Fruit fly (Drosophila melanogaster) whole organism, prepupa: ENCODE data around the gene ash2.

Experiments used
- CG10669 ChIP-seq: fragments of 200-800 bp; sonication (Bioruptor generic); optimal IDR thresholded peaks from 3 replicates; lab custom pipeline; 2018; ENCODE audit warnings: missing biosample characterization, mild to moderate bottlenecking, missing genetic modification characterization, moderate library complexity
- CG11294 ChIP-seq: fragments of 200-800 bp; sonication (Bioruptor generic); IDR thresholded peaks from 2 replicates; pipeline ENCODE4 v1.3.6; 2022; ENCODE audit warnings: missing biosample characterization, missing genetic modification characterization
- CG11762 ChIP-seq: fragments of 200-800 bp; sonication (Bioruptor generic); optimal IDR thresholded peaks from 3 replicates; lab custom pipeline; 2016; ENCODE audit warnings: missing biosample characterization, missing genetic modification characterization; ENCODE audit not compliant: insufficient read depth
- CG11902 ChIP-seq: fragments of 200-800 bp; sonication (Bioruptor generic); optimal IDR thresholded peaks from 3 replicates; lab custom pipeline; 2016; ENCODE audit warnings: missing biosample characterization, missing genetic modification characterization
- CG1621 ChIP-seq: fragments of 200-800 bp; sonication (Bioruptor generic); optimal IDR thresholded peaks from 3 replicates; lab custom pipeline; 2018; ENCODE audit warnings: missing biosample characterization, mild to moderate bottlenecking, missing genetic modification characterization
- CG3032 ChIP-seq: fragments of 200-800 bp; optimal IDR thresholded peaks from 2 replicates; lab custom pipeline; 2019; ENCODE audit warnings: missing biosample characterization, mild to moderate bottlenecking, missing genetic modification characterization, moderate library complexity
- CG31627 ChIP-seq: fragments of 200-800 bp; sonication (Bioruptor generic); optimal IDR thresholded peaks from 3 replicates; lab custom pipeline; 2016; ENCODE audit warnings: missing biosample characterization, missing genetic modification characterization
- CG32006 ChIP-seq: fragments of 200-800 bp; sonication (Bioruptor generic); optimal IDR thresholded peaks from 3 replicates; lab custom pipeline; 2017; ENCODE audit warnings: missing biosample characterization, mild to moderate bottlenecking, missing genetic modification characterization
- CG34406 ChIP-seq: fragments of 200-800 bp; sonication (Bioruptor generic); optimal IDR thresholded peaks from 3 replicates; lab custom pipeline; 2016; ENCODE audit warnings: missing biosample characterization, missing genetic modification characterization
- CG4318 ChIP-seq: fragments of 200-800 bp; sonication (Bioruptor generic); optimal IDR thresholded peaks from 3 replicates; lab custom pipeline; 2017; ENCODE audit warnings: missing biosample characterization, mild to moderate bottlenecking, missing genetic modification characterization
- CG6163 ChIP-seq: fragments of 200-800 bp; sonication (Bioruptor generic); IDR thresholded peaks from 3 replicates; pipeline ENCODE4 v1.3.6; 2022; ENCODE audit warnings: missing biosample characterization, missing genetic modification characterization
- CG6276 ChIP-seq: fragments of 200-800 bp; sonication (Bioruptor generic); optimal IDR thresholded peaks from 2 replicates; lab custom pipeline; 2017; ENCODE audit warnings: missing biosample characterization, mild to moderate bottlenecking, missing genetic modification characterization
- CG6792 ChIP-seq: fragments of 200-800 bp; sonication (Bioruptor generic); optimal IDR thresholded peaks from 3 replicates; lab custom pipeline; 2016; ENCODE audit warnings: missing biosample characterization, missing genetic modification characterization
- CG6808 ChIP-seq: fragments of 200-800 bp; sonication (Bioruptor generic); optimal IDR thresholded peaks from 3 replicates; lab custom pipeline; 2017; ENCODE audit warnings: missing biosample characterization, missing genetic modification characterization, mild to moderate bottlenecking, moderate library complexity, missing genetic modification reagents
- CG7368 ChIP-seq: fragments of 200-800 bp; sonication (Bioruptor generic); optimal IDR thresholded peaks from 3 replicates; lab custom pipeline; 2016; ENCODE audit warnings: missing biosample characterization, missing genetic modification characterization
- CG8119 ChIP-seq: fragments of 200-800 bp; sonication (Bioruptor generic); IDR thresholded peaks from 3 replicates; pipeline ENCODE4 v1.3.6; 2022; ENCODE audit warnings: missing biosample characterization, missing genetic modification characterization
- CG8319 ChIP-seq: fragments of 200-800 bp; sonication (Bioruptor generic); optimal IDR thresholded peaks from 3 replicates; lab custom pipeline; 2016; ENCODE audit warnings: missing biosample characterization, missing genetic modification characterization
- CG8632 ChIP-seq: fragments of 200-800 bp; sonication (Bioruptor generic); optimal IDR thresholded peaks from 3 replicates; lab custom pipeline; 2016; ENCODE audit warnings: missing biosample characterization, missing genetic modification characterization
- CG9139 ChIP-seq: fragments of 200-800 bp; sonication (Bioruptor generic); optimal IDR thresholded peaks from 3 replicates; lab custom pipeline; 2017; ENCODE audit warnings: missing biosample characterization, mild to moderate bottlenecking, missing genetic modification characterization
- Eip75B ChIP-seq: fragments of 200-800 bp; sonication (Bioruptor generic); optimal IDR thresholded peaks from 3 replicates; lab custom pipeline; 2016; ENCODE audit warnings: missing biosample characterization, missing genetic modification characterization
- Eip78C ChIP-seq: fragments of 200-800 bp; sonication (Bioruptor generic); peaks from one replicate; lab custom pipeline; 2016; ENCODE audit warnings: missing biosample characterization, missing genetic modification characterization
- Eip93F ChIP-seq: fragments of 200-800 bp; sonication (Bioruptor generic); optimal IDR thresholded peaks from 2 replicates; lab custom pipeline; 2016; ENCODE audit warnings: missing biosample characterization, mild to moderate bottlenecking, missing genetic modification characterization
- Ets21C ChIP-seq: fragments of 200-800 bp; sonication (Bioruptor generic); optimal IDR thresholded peaks from 3 replicates; lab custom pipeline; 2016; ENCODE audit warnings: missing biosample characterization, missing genetic modification characterization
- Ets96B ChIP-seq: fragments of 200-800 bp; optimal IDR thresholded peaks from 2 replicates; lab custom pipeline; 2019; ENCODE audit warnings: missing biosample characterization, mild to moderate bottlenecking, missing genetic modification characterization, moderate library complexity
- Hr39 ChIP-seq: fragments of 200-800 bp; sonication (Bioruptor generic); optimal IDR thresholded peaks from 2 replicates; lab custom pipeline; 2016; ENCODE audit warnings: missing biosample characterization, missing genetic modification characterization
- Lpt ChIP-seq: fragments of 200-800 bp; sonication (Bioruptor generic); optimal IDR thresholded peaks from 3 replicates; lab custom pipeline; 2016; ENCODE audit warnings: missing biosample characterization, missing genetic modification characterization
- Met ChIP-seq: fragments of 200-800 bp; sonication (Bioruptor generic); optimal IDR thresholded peaks from 3 replicates; lab custom pipeline; 2016; ENCODE audit warnings: missing biosample characterization, missing genetic modification characterization
- OdsH ChIP-seq: fragments of 200-800 bp; sonication (Bioruptor generic); optimal IDR thresholded peaks from 3 replicates; lab custom pipeline; 2016; ENCODE audit warnings: missing biosample characterization, missing genetic modification characterization
- Smox ChIP-seq: fragments of 200-800 bp; sonication (Bioruptor generic); optimal IDR thresholded peaks from 3 replicates; lab custom pipeline; 2016; ENCODE audit warnings: missing biosample characterization, missing genetic modification characterization
- Sox15 ChIP-seq: fragments of 200-800 bp; sonication (Bioruptor generic); optimal IDR thresholded peaks from 3 replicates; lab custom pipeline; 2016; ENCODE audit warnings: missing biosample characterization, missing genetic modification characterization
- acj6 ChIP-seq: fragments of 200-800 bp; sonication (Bioruptor generic); optimal IDR thresholded peaks from 3 replicates; lab custom pipeline; 2016; ENCODE audit warnings: missing biosample characterization, missing genetic modification characterization
- dac ChIP-seq: fragments of 200-800 bp; sonication (Bioruptor generic); optimal IDR thresholded peaks from 2 replicates; lab custom pipeline; 2017; ENCODE audit warnings: missing biosample characterization, mild to moderate bottlenecking, missing genetic modification characterization
- dsx ChIP-seq: fragments of 200-800 bp; optimal IDR thresholded peaks from 3 replicates; lab custom pipeline; 2019; ENCODE audit warnings: missing biosample characterization, mild to moderate bottlenecking, missing genetic modification characterization, moderate library complexity; ENCODE audit not compliant: poor library complexity, severe bottlenecking
- eg ChIP-seq: fragments of 200-800 bp; sonication (Bioruptor generic); IDR thresholded peaks from 3 replicates; pipeline ENCODE4 v1.3.6; 2022; ENCODE audit warnings: missing biosample characterization, missing genetic modification characterization
- fd59A ChIP-seq: fragments of 200-800 bp; sonication (Bioruptor generic); optimal IDR thresholded peaks from 2 replicates; lab custom pipeline; 2017; ENCODE audit warnings: missing biosample characterization, mild to moderate bottlenecking, missing genetic modification characterization, missing genetic modification reagents
- fd85E ChIP-seq: fragments of 200-800 bp; sonication (Bioruptor generic); optimal IDR thresholded peaks from 3 replicates; lab custom pipeline; 2016; ENCODE audit warnings: missing biosample characterization, missing genetic modification characterization
- net ChIP-seq: fragments of 200-800 bp; sonication (Bioruptor generic); optimal IDR thresholded peaks from 3 replicates; lab custom pipeline; 2016; ENCODE audit warnings: missing biosample characterization, missing genetic modification characterization
- pdm3 ChIP-seq: fragments of 200-800 bp; sonication (Bioruptor generic); optimal IDR thresholded peaks from 3 replicates; lab custom pipeline; 2016; ENCODE audit warnings: missing biosample characterization, missing genetic modification characterization
- salr ChIP-seq, 2 experiments: fragments of 200-800 bp; sonication (Bioruptor generic); optimal IDR thresholded peaks; 3 replicates each; lab custom pipeline; 2016 to 2018; ENCODE audit warnings: missing biosample characterization in 2 of 2, missing genetic modification characterization in 2 of 2, mild to moderate bottlenecking in 1 of 2
- svp ChIP-seq: fragments of 200-800 bp; sonication (Bioruptor generic); peaks from one replicate; lab custom pipeline; 2016; ENCODE audit warnings: missing biosample characterization, missing genetic modification characterization
- topi ChIP-seq: fragments of 200-800 bp; sonication (Bioruptor generic); optimal IDR thresholded peaks from 3 replicates; lab custom pipeline; 2016; ENCODE audit warnings: missing biosample characterization, missing genetic modification characterization
- vri ChIP-seq: fragments of 200-800 bp; sonication (Bioruptor generic); optimal IDR thresholded peaks from 3 replicates; lab custom pipeline; 2016; ENCODE audit warnings: missing biosample characterization, mild to moderate bottlenecking, missing genetic modification characterization

ash2 gene

DNA sequence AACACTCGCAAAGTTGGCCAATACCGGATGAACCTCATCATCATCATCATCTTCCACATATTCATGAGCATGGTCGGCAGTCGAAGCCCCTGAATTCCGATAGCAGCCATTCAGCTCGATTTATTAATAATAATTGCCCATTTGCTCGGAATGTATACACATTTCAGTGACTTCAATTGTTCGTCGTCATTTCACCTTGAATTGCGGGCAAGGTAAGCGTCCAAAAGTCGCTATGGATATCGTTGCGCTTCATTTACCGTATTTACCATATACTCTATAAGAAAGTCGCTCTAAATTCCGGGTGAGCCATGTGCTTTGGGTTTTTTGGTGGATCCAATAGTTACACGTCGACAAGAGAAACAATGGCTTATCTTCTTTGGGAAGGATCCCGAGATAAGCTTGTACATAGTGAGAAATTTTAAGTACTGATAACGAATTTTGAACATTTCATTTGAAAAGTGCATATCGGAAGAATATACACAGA lies 23.9 kb upstream of the ash2 start (continued):
- peak; percentile 3 for TF ChIP-seq CG8319
- TF ChIP-seq Eip78C, result peak; percentile 87
- no peak for TF ChIP-seq CG10669 (GFP tag; lab: Kevin White, UChicago)
- peak; percentile 10 for TF ChIP-seq fd59A (GFP tag; lab: Kevin White, UChicago)
- peak; percentile 73 for TF ChIP-seq CG32006 (GFP tag; lab: Kevin White, UChicago)
- peak; percentile 24 for TF ChIP-seq topi (GFP tag; lab: Kevin White, UChicago)
- 0 out of 3 replicates have a peak, but pooled peaks have one; percentile 49 for TF ChIP-seq CG8119 (GFP tag; lab: Robert Waterston, UW)
- TF ChIP-seq CG4318 (GFP tag; lab: Kevin White, UChicago), result no peak
- peak; percentile 23 for TF ChIP-seq CG6276 (GFP tag; lab: Kevin White, UChicago)
- peak; percentile 21 for TF ChIP-seq CG34406 (GFP tag; lab: Kevin White, UChicago)
- TF ChIP-seq CG7368, result peak; percentile 41
- peak; percentile 30 for TF ChIP-seq Hr39 (GFP tag; lab: Kevin White, UChicago)
- TF ChIP-seq pdm3 (GFP tag; lab: Kevin White, UChicago), result no peak
- TF ChIP-seq Ets96B (tag; lab: Kevin White, UChicago), result no peak
- TF ChIP-seq CG3032 (tag; lab: Kevin White, UChicago), result no peak
- TF ChIP-seq svp, result peak; percentile 73
- TF ChIP-seq CG9139 (GFP tag; lab: Kevin White, UChicago), result no peak
- peak; percentile 65 for TF ChIP-seq net (GFP tag; lab: Kevin White, UChicago)
- peak; percentile 12 for TF ChIP-seq Sox15 (GFP tag; lab: Kevin White, UChicago)
- TF ChIP-seq CG11762, result no peak
- TF ChIP-seq dsx (GFP tag; lab: Kevin White, UChicago), result no peak
- peak; percentile 46 for TF ChIP-seq CG8632 (GFP tag; lab: Kevin White, UChicago)
- TF ChIP-seq CG6808 (GFP tag; lab: Kevin White, UChicago), result no peak
- TF ChIP-seq vri (GFP tag; lab: Kevin White, UChicago), result no peak
- no peak for TF ChIP-seq CG6792
- TF ChIP-seq Ets21C (GFP tag; lab: Kevin White, UChicago), result no peak
- TF ChIP-seq Lpt (GFP tag; lab: Kevin White, UChicago), result peak; percentile 30
- TF ChIP-seq eg, result no peak
- TF ChIP-seq CG1621, result no peak
- TF ChIP-seq Smox, result no peak
- TF ChIP-seq acj6, result peak; percentile 17

DNA sequence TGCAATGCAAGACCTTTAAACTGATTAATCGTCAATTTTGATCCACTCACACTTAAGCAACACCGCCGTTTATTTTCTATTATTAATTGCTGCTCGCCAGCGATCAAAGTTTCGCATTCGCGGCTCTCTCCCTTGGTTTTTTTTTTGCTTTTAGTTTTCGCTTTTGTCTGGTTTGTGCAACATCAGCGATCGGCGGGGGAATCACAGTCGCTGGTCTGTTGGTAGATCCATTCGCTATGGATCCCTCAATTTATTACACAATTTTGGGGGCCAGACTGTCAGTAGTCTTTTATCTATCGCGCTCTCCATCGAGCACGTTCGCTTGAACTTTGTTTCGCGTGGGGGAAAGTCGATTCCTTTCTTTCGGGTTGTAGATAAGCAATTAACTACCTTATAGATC lies 23.3 kb upstream of the ash2 start:
- TF ChIP-seq dac (GFP tag; lab: Kevin White, UChicago) (no peak), Eip78C (no peak), CG6276 (GFP tag; lab: Kevin White, UChicago) (peak; percentile 15), fd85E (GFP tag; lab: Kevin White, UChicago) (no peak), eg (peak; percentile 24; the same call in 1 of the 3 replicates), CG4318 (GFP tag; lab: Kevin White, UChicago) (no peak), vri (GFP tag; lab: Kevin White, UChicago) (peak; percentile 43)
- TF ChIP-seq, all 60 proteins: peak for 3

DNA sequence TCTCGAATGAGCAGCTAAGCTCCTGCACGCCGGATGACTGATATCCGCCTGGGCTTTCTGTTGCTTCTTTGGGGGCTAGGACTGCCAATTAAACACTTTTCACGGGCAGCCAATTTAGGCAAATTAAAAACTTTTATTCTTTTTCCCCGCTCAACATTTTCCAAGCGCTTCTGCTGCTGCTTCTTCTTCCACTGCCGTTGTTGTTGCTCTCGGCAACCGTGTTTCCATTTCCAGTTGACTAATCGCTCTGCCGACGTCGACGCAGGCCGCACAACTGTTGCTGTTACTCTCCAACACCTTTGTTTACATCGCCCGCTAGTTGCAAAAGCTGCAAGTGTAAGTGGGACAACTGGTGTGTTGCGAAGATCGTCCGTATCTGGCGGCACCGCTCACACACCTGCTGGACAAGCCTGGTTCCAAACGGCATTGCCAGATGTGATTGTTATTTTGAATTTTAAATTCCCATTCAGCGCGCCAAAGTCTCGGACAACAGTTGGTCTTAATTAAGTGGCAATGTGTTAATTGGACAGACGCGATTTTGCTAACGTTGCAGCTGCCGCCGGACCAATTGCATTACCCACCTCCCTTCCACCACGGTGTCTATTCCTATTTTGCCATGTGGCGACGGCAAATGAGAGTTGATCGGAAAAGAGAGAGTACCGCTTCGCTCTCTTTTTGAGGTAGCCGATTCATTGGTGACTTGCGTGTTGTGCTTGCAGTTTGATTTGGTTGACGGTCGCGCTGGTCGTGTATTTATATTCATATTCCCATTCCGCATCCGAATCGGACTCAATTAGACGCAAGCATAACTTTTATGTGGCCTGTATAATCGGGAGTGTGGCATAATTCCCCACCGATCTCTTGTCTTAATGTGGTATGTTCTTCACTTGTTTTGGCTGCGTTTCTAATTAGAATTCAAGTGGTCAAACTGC lies 19.8 kb upstream of the ash2 start, which contains the start of gene Wsck:
Gene Wsck, minus strand, starts transcription at position 199 of the 932 bp plus-strand sequence.
- no peak for TF ChIP-seq Eip93F (GFP tag; lab: Kevin White, UChicago)
- TF ChIP-seq OdsH (GFP tag; lab: Kevin White, UChicago), result no peak
- TF ChIP-seq CG4318 (GFP tag; lab: Kevin White, UChicago), result no peak
- no peak for TF ChIP-seq fd59A (GFP tag; lab: Kevin White, UChicago)
- TF ChIP-seq CG6163 (GFP tag; lab: Robert Waterston, UW), result peak; percentile 55; the same call in 1 of the 3 replicates
- TF ChIP-seq CG11902 (GFP tag; lab: Kevin White, UChicago), result no peak
- no peak for TF ChIP-seq CG7368
- peak; percentile 37; the same call in 1 of the 3 replicates for TF ChIP-seq eg
- no peak for TF ChIP-seq CG3032 (tag; lab: Kevin White, UChicago)
- no peak for TF ChIP-seq CG11294 (GFP tag; lab: Robert Waterston, UW)
- no peak for TF ChIP-seq salr (GFP tag; optimal IDR thresholded peaks at IDR 0.05; lab: Kevin White, UChicago)
- no peak for TF ChIP-seq CG31627 (GFP tag; lab: Kevin White, UChicago)
- no peak for TF ChIP-seq Smox
- no peak for TF ChIP-seq dac (GFP tag; lab: Kevin White, UChicago)
- TF ChIP-seq net (GFP tag; lab: Kevin White, UChicago), result peak; percentile 24
- TF ChIP-seq CG8119 (GFP tag; lab: Robert Waterston, UW), result peak; percentile 21; the same call in 1 of the 3 replicates
- no peak for TF ChIP-seq svp
- TF ChIP-seq CG6276 (GFP tag; lab: Kevin White, UChicago), result no peak
- no peak for TF ChIP-seq CG8319
- no peak for TF ChIP-seq Met
- no peak for TF ChIP-seq fd85E (GFP tag; lab: Kevin White, UChicago)
- TF ChIP-seq CG1621, result peak; percentile 67
- TF ChIP-seq pdm3 (GFP tag; lab: Kevin White, UChicago), result no peak
- no peak for TF ChIP-seq topi (GFP tag; lab: Kevin White, UChicago)
- TF ChIP-seq CG6792, result no peak
- TF ChIP-seq CG8632 (GFP tag; lab: Kevin White, UChicago), result no peak
- no peak for TF ChIP-seq Eip75B (GFP tag; lab: Kevin White, UChicago)
- no peak for TF ChIP-seq acj6
